Fruit fly (Drosophila melanogaster) whole organism, pupa: ENCODE data around the gene Cht2.

Experiments used
- CG12605 ChIP-seq: fragments of 200-800 bp; sonication (Bioruptor generic); IDR thresholded peaks from 2 replicates; pipeline ENCODE4 v1.3.6; 2022; ENCODE audit warnings: missing biosample characterization, missing genetic modification characterization
- CG4496 ChIP-seq: fragments of 200-800 bp; sonication (Bioruptor generic); IDR thresholded peaks from 3 replicates; pipeline ENCODE4 v1.3.6; 2022; ENCODE audit warnings: missing biosample characterization, missing genetic modification characterization
- CG8301 ChIP-seq: fragments of 200-800 bp; sonication (Bioruptor generic); optimal IDR thresholded peaks from 2 replicates; lab custom pipeline; 2018; ENCODE audit warnings: missing biosample characterization, mild to moderate bottlenecking, missing genetic modification characterization
- CG9948 ChIP-seq: fragments of 200-800 bp; sonication (Bioruptor generic); optimal IDR thresholded peaks from 2 replicates; lab custom pipeline; 2018; ENCODE audit warnings: missing biosample characterization, mild to moderate bottlenecking, missing genetic modification characterization, moderate library complexity
- Pif1A ChIP-seq: fragments of 200-800 bp; sonication (Bioruptor generic); optimal IDR thresholded peaks from 3 replicates; lab custom pipeline; 2016; ENCODE audit warnings: missing biosample characterization, missing genetic modification characterization
- Snoo ChIP-seq: fragments of 200-800 bp; sonication (Bioruptor generic); optimal IDR thresholded peaks from 3 replicates; lab custom pipeline; 2017; ENCODE audit warnings: missing biosample characterization, mild to moderate bottlenecking, missing genetic modification characterization, inconsistent platforms

DNA sequence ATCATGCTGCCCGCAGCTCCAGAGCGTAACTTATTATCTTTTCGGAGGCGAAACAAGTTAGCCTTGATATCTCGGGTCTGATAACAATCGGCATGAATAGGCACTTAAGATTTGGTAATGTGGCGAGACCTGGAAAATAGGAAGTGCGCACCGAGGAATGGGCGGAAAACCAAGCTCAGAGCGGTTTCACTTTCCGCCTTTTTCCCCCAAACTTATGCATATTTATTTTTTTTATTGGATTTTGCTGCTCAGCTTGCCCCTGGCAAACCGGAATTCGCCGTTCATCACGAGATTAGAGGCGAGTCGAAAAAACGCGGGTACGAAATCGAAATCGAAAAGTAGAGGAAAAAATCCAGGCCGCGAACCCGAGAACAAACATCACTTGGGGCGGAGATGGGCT lies 799 bp downstream of the Cht2 start:
- TF ChIP-seq Pif1A (GFP tag; lab: Kevin White, UChicago): no peak
- no peak for TF ChIP-seq CG8301 (tag; lab: Kevin White, UChicago)
- no peak for TF ChIP-seq Snoo (tag; lab: Kevin White, UChicago)
- no peak for TF ChIP-seq CG12605 (GFP tag; lab: Robert Waterston, UW)
- no peak for TF ChIP-seq CG4496
- no peak for TF ChIP-seq CG9948 (tag; lab: Kevin White, UChicago)
